Fruit fly (Drosophila melanogaster) whole organism, adult: Measurements from ENCODE around the gene Mtch.

Experiments
- CG11617 ChIP-seq: fragments of 200-800 bp; sonication (Bioruptor generic); optimal IDR thresholded peaks from 2 replicates; lab custom pipeline; 2017; ENCODE audit warnings: mild to moderate bottlenecking, missing biosample characterization, missing genetic modification reagents, missing genetic modification characterization
- CG14711 ChIP-seq: fragments of 200-800 bp; sonication (Bioruptor generic); optimal IDR thresholded peaks from 2 replicates; lab custom pipeline; 2018; ENCODE audit warnings: missing biosample characterization, mild to moderate bottlenecking, missing genetic modification characterization, moderate library complexity
- CG1620 ChIP-seq: fragments of 200-800 bp; sonication (Bioruptor generic); optimal IDR thresholded peaks from 2 replicates; lab custom pipeline; 2016; ENCODE audit warnings: missing biosample characterization, missing genetic modification characterization
- CG7045 ChIP-seq: fragments of 200-800 bp; sonication (Bioruptor generic); optimal IDR thresholded peaks from 2 replicates; lab custom pipeline; 2017; ENCODE audit warnings: missing biosample characterization, mild to moderate bottlenecking, missing genetic modification characterization
- Clk ChIP-seq: fragments of 200-800 bp; sonication (Bioruptor generic); optimal IDR thresholded peaks from 2 replicates; lab custom pipeline; 2017; ENCODE audit warnings: missing biosample characterization, missing genetic modification characterization
- ovo ChIP-seq: fragments of 200-800 bp; sonication (Bioruptor generic); optimal IDR thresholded peaks from 2 replicates; lab custom pipeline; 2016; ENCODE audit warnings: missing biosample characterization, missing genetic modification characterization
- toe ChIP-seq: fragments of 200-800 bp; sonication (Bioruptor generic); optimal IDR thresholded peaks from 2 replicates; lab custom pipeline; 2016; ENCODE audit warnings: missing biosample characterization, missing genetic modification characterization

DNA sequence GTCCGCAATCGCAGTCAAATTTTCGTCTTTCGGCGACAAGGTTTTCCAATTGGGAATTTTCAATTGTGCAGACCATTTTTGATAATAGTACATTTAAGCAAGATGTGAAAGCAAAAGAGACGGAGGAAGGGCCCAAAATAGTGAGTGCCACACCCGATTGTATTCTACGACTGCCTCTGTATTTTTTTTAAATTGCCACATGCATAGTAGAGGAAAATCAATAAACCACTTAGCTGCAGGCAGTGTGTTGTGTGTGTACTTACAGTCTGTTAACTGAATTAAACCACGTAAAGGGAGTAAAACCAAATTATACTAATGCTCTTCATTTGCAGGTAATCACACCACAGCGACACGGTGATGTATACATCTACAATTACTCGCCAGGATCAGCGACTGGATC lies 12.7 kb upstream of the Mtch start:
- TF ChIP-seq Clk = no peak
- TF ChIP-seq ovo (GFP tag; lab: Kevin White, UChicago) = no peak
- TF ChIP-seq CG14711 (tag; lab: Kevin White, UChicago) = no peak
- no peak for TF ChIP-seq CG1620
- TF ChIP-seq toe (GFP tag; lab: Kevin White, UChicago) = no peak
- TF ChIP-seq CG11617 (GFP tag; lab: Kevin White, UChicago) = no peak
- no peak for TF ChIP-seq CG7045 (GFP tag; lab: Kevin White, UChicago)
